Worm (Caenorhabditis elegans) whole organism, young adult: ENCODE measurements around the gene C01B10.44.

Source experiments
- D2030.7 ChIP-seq: fragments of 200-800 bp; sonication (Bioruptor generic); IDR thresholded peaks from 2 replicates; pipeline ENCODE4 v1.3.6; 2022; ENCODE audit warnings: missing genetic modification reagents, missing genetic modification characterization, missing compliant biosample characterization
- F23B12.7 ChIP-seq: sonication (generic microtip); optimal IDR thresholded peaks from 2 replicates; lab custom pipeline; 2017; ENCODE audit warnings: missing genetic modification characterization, mild to moderate bottlenecking, missing compliant biosample characterization, antibody characterized with exemption, moderate library complexity; ENCODE audit not compliant: insufficient read depth
- Y56A3A.18 ChIP-seq: fragments of 200-800 bp; sonication (Bioruptor generic); IDR thresholded peaks from 2 replicates; pipeline ENCODE4 v1.3.6; 2022; ENCODE audit warnings: missing genetic modification reagents, missing genetic modification characterization, missing compliant biosample characterization
- ceh-79 ChIP-seq: sonication (generic microtip); optimal IDR thresholded peaks from 2 replicates; lab custom pipeline; 2017; ENCODE audit warnings: mild to moderate bottlenecking, missing genetic modification characterization, missing compliant biosample characterization
- hlh-26 ChIP-seq: fragments of 200-800 bp; sonication (Bioruptor generic); conservative IDR thresholded peaks from 2 replicates; pipeline ENCODE4 v1.3.6; 2022; ENCODE audit warnings: missing genetic modification reagents, missing genetic modification characterization, missing compliant biosample characterization
- pha-4 ChIP-seq: fragments of 150-350 bp; sonication (generic microtip); optimal IDR thresholded peaks from 2 replicates; lab custom pipeline; 2014; ENCODE audit warnings: missing biosample characterization, missing genetic modification reagents, missing genetic modification characterization

DNA sequence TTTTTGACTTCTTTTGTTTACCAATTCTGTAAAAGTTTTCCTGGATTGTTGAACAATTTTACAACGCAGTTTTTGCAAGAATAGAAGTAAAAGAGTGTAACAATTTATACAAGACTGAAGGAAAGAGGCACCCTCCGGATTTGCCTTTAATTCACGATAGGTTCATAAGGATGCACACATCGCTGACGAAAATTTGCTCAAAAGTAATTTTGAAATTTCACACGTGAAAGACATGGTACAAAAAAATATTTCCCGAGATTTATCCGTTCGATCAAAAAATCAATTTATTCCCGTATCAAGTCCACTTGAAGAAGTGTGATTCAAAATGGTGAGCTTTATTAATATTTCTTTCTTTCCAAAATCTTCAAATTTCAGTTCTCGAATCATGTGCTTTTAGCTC, 45.6 kb upstream of the C01B10.44 start, which contains the start of gene C43G2.3:
- TF ChIP-seq hlh-26 (no peak), D2030.7 (no peak), ceh-79 (tag; lab: Kevin White, UChicago) (no peak), pha-4 (tag; lab: Kevin White, UChicago) (no peak), Y56A3A.18 (GFP tag; lab: Robert Waterston, UW) (no peak), F23B12.7 (no peak)
